Worm (Caenorhabditis elegans): ENCODE measurements around the gene sra-39.

The sra-39 gene

ce11 chrX:13948167-13948566, 44.9 kb upstream of the sra-39 start:
- peak; percentile 49 for TF ChIP-seq unc-120 (tag; optimal IDR thresholded peaks at IDR 0.05; ENCODE audit: poor library complexity, severe bottlenecking)
- peak; percentile 42 for TF ChIP-seq nhr-2 (tag; optimal IDR thresholded peaks at IDR 0.05)
- no peak for TF ChIP-seq sem-2 (GFP tag; optimal IDR thresholded peaks at IDR 0.05)
- TF ChIP-seq nhr-76 (tag; optimal IDR thresholded peaks at IDR 0.05), result no peak
- no peak for TF ChIP-seq unc-39 (tag; optimal IDR thresholded peaks at IDR 0.05)
- no peak for TF ChIP-seq ceh-83 (GFP tag; optimal IDR thresholded peaks at IDR 0.05)
- no peak for TF ChIP-seq ztf-11 (tag; optimal IDR thresholded peaks at IDR 0.05)
- TF ChIP-seq bed-3 (GFP tag; optimal IDR thresholded peaks at IDR 0.05), result no peak
- TF ChIP-seq hlh-1 (tag; optimal IDR thresholded peaks at IDR 0.05), result peak; percentile 35
- TF ChIP-seq zip-8 (tag; optimal IDR thresholded peaks at IDR 0.05), result no peak
- peak; percentile 38 for TF ChIP-seq sptf-1 (tag; optimal IDR thresholded peaks at IDR 0.05)
- peak; percentile 46 for TF ChIP-seq drap-1 (GFP tag; optimal IDR thresholded peaks at IDR 0.05)
- TF ChIP-seq snpc-4 (tag; optimal IDR thresholded peaks at IDR 0.05), result no peak
- TF ChIP-seq mab-5 (tag; optimal IDR thresholded peaks at IDR 0.05), result no peak
- no peak for TF ChIP-seq nhr-12 (tag; optimal IDR thresholded peaks at IDR 0.05)
- TF ChIP-seq tbx-8 (GFP tag; optimal IDR thresholded peaks at IDR 0.05), result no peak
- TF ChIP-seq elt-3 (tag; optimal IDR thresholded peaks at IDR 0.05), result no peak
- TF ChIP-seq M03D4.4 (tag; optimal IDR thresholded peaks at IDR 0.05), result no peak
- no peak for TF ChIP-seq elt-1 (tag; optimal IDR thresholded peaks at IDR 0.05; ENCODE audit: borderline replicate concordance, insufficient read depth)
- peak; percentile 50 for TF ChIP-seq lin-32 (GFP tag; optimal IDR thresholded peaks at IDR 0.05)
- peak; percentile 36 for TF ChIP-seq lin-13 (tag; optimal IDR thresholded peaks at IDR 0.05)
- no peak for TF ChIP-seq nhr-237 (tag; optimal IDR thresholded peaks at IDR 0.05)
- TF ChIP-seq ceh-43 (GFP tag; optimal IDR thresholded peaks at IDR 0.05), result no peak
- TF ChIP-seq mep-1 (tag; optimal IDR thresholded peaks at IDR 0.05), result no peak
- TF ChIP-seq pha-4 (tag; optimal IDR thresholded peaks at IDR 0.05), result peak; percentile 30
- TF ChIP-seq unc-62 (GFP tag; optimal IDR thresholded peaks at IDR 0.05), result no peak
- no peak for TF ChIP-seq lsy-2 (tag; optimal IDR thresholded peaks at IDR 0.05)
- TF ChIP-seq mls-2 (tag; optimal IDR thresholded peaks at IDR 0.05), result peak; percentile 54
- no peak for TF ChIP-seq blmp-1 (tag; optimal IDR thresholded peaks at IDR 0.05)
- TF ChIP-seq cnd-1 (tag; optimal IDR thresholded peaks at IDR 0.05), result peak; percentile 82
- TF ChIP-seq ces-1 (GFP tag; optimal IDR thresholded peaks at IDR 0.05), result peak; percentile 3

- no peak for TF ChIP-seq ztf-11 (tag; optimal IDR thresholded peaks at IDR 0.05)
- TF ChIP-seq zip-8 (tag; optimal IDR thresholded peaks at IDR 0.05), result no peak
- TF ChIP-seq tbx-8 (GFP tag; optimal IDR thresholded peaks at IDR 0.05), result no peak
- TF ChIP-seq unc-62 (GFP tag; optimal IDR thresholded peaks at IDR 0.05), result no peak
- TF ChIP-seq mls-2 (tag; optimal IDR thresholded peaks at IDR 0.05), result no peak
- TF ChIP-seq lin-32 (GFP tag; optimal IDR thresholded peaks at IDR 0.05), result no peak
- no peak for TF ChIP-seq pha-4 (tag; optimal IDR thresholded peaks at IDR 0.05)
- no peak for TF ChIP-seq sptf-1 (tag; optimal IDR thresholded peaks at IDR 0.05)
- no peak for TF ChIP-seq ceh-83 (GFP tag; optimal IDR thresholded peaks at IDR 0.05)
- TF ChIP-seq nhr-28 (tag; optimal IDR thresholded peaks at IDR 0.05), result no peak
- no peak for TF ChIP-seq lsy-2 (tag; optimal IDR thresholded peaks at IDR 0.05)
- no peak for TF ChIP-seq M03D4.4 (tag; optimal IDR thresholded peaks at IDR 0.05)
- no peak for TF ChIP-seq mep-1 (tag; optimal IDR thresholded peaks at IDR 0.05)
- no peak for TF ChIP-seq snpc-4 (tag; optimal IDR thresholded peaks at IDR 0.05)
- TF ChIP-seq ceh-43 (GFP tag; optimal IDR thresholded peaks at IDR 0.05), result no peak
- TF ChIP-seq ceh-39 (tag; optimal IDR thresholded peaks at IDR 0.05), result no peak
- TF ChIP-seq elt-3 (tag; optimal IDR thresholded peaks at IDR 0.05), result no peak
- no peak for TF ChIP-seq flh-1 (GFP tag; optimal IDR thresholded peaks at IDR 0.05)
- no peak for TF ChIP-seq bed-3 (GFP tag; optimal IDR thresholded peaks at IDR 0.05)
Observed at ce11 chrX:13946693-13947583, 43.7 kb upstream of the sra-39 start.

ce11 chrX:13945524-13945923, 42.3 kb upstream of the sra-39 start:
- TF ChIP-seq drap-1 (GFP tag; optimal IDR thresholded peaks at IDR 0.05) (no peak), cnd-1 (tag; optimal IDR thresholded peaks at IDR 0.05) (peak; percentile 25), lin-13 (tag; optimal IDR thresholded peaks at IDR 0.05) (no peak), unc-120 (tag; optimal IDR thresholded peaks at IDR 0.05; ENCODE audit: poor library complexity, severe bottlenecking) (peak; percentile 30), ces-1 (GFP tag; optimal IDR thresholded peaks at IDR 0.05) (no peak), lin-32 (GFP tag; optimal IDR thresholded peaks at IDR 0.05) (no peak), snpc-4 (tag; optimal IDR thresholded peaks at IDR 0.05) (no peak), M03D4.4 (tag; optimal IDR thresholded peaks at IDR 0.05) (no peak), pha-4 (tag; optimal IDR thresholded peaks at IDR 0.05) (peak; percentile 61), ceh-43 (GFP tag; optimal IDR thresholded peaks at IDR 0.05) (peak; percentile 3), sptf-1 (tag; optimal IDR thresholded peaks at IDR 0.05) (peak; percentile 18), zip-8 (tag; optimal IDR thresholded peaks at IDR 0.05) (no peak), mls-2 (tag; optimal IDR thresholded peaks at IDR 0.05) (peak; percentile 45), unc-62 (GFP tag; optimal IDR thresholded peaks at IDR 0.05) (no peak), sem-2 (GFP tag; optimal IDR thresholded peaks at IDR 0.05) (no peak), hlh-1 (tag; optimal IDR thresholded peaks at IDR 0.05) (peak; percentile 17), nhr-237 (tag; optimal IDR thresholded peaks at IDR 0.05) (peak; percentile 3), mep-1 (tag; optimal IDR thresholded peaks at IDR 0.05) (peak; percentile 21)

Data from whole organism, mixed stage, embryonic.